Worm (Caenorhabditis elegans) whole organism, L4/young adult: ENCODE data around the gene glt-1.

ENCODE experiments used
- dao-5 ChIP-seq: sonication (generic microtip); optimal IDR thresholded peaks from 2 replicates; lab custom pipeline; 2016; ENCODE audit warnings: missing genotype, missing genetic modification characterization, moderate library complexity, missing compliant biosample characterization
- him-1 ChIP-seq: sonication (generic microtip); optimal IDR thresholded peaks from 2 replicates; lab custom pipeline; 2016; ENCODE audit warnings: missing genotype, missing genetic modification reagents, missing genetic modification characterization, missing compliant biosample characterization

- TF ChIP-seq him-1 (tag; lab: Kevin White, UChicago) = no peak
- no peak for TF ChIP-seq dao-5 (tag; lab: Kevin White, UChicago)
Measured at ce11 chrX:3499867-3500266, 4.0 kb downstream of the glt-1 start.
